Fruit fly (Drosophila melanogaster): ENCODE results near the gene CG13058.

Gene CG13058

dm6 chr3L:16286258-16286657 is 42.4 kb upstream of the CG13058 start (continued):
- TF ChIP-seq CG17829 (tag; optimal IDR thresholded peaks at IDR 0.05) (no peak), Asciz (GFP tag; optimal IDR thresholded peaks at IDR 0.05) (no peak), eyg (GFP tag; optimal IDR thresholded peaks at IDR 0.05) (no peak), CG9727 (GFP tag; optimal IDR thresholded peaks at IDR 0.05) (no peak), crc (GFP tag; optimal IDR thresholded peaks at IDR 0.05) (no peak), gsb-n (tag; optimal IDR thresholded peaks at IDR 0.05) (no peak), fd96Cb (tag; optimal IDR thresholded peaks at IDR 0.05) (peak; percentile 19), Hand (GFP tag; optimal IDR thresholded peaks at IDR 0.05) (no peak), CG1792 (GFP tag; optimal IDR thresholded peaks at IDR 0.05) (no peak), CG11695 (GFP tag; IDR thresholded peaks at IDR 0.05) (no peak), bcd (GFP tag; optimal IDR thresholded peaks at IDR 0.05) (no peak), cwo (GFP tag; optimal IDR thresholded peaks at IDR 0.05) (peak; percentile 79), Neu2 (GFP tag; optimal IDR thresholded peaks at IDR 0.05; ENCODE audit: borderline replicate concordance) (no peak), Antp (GFP tag; optimal IDR thresholded peaks at IDR 0.05) (no peak), oc (tag; optimal IDR thresholded peaks at IDR 0.05) (no peak), CG15696 (tag; optimal IDR thresholded peaks at IDR 0.05) (no peak), NC2β (GFP tag; optimal IDR thresholded peaks at IDR 0.05) (no peak), CG18619 (GFP tag; optimal IDR thresholded peaks at IDR 0.05) (no peak), otp (GFP tag; IDR thresholded peaks at IDR 0.05) (no peak), Oli (tag; optimal IDR thresholded peaks at IDR 0.05) (peak; percentile 44), CG4820 (GFP tag; optimal IDR thresholded peaks at IDR 0.05) (no peak), Doc3 (GFP tag; IDR thresholded peaks at IDR 0.05; ENCODE audit: partially characterized antibody) (no peak), Rfx (GFP tag; IDR thresholded peaks at IDR 0.05) (no peak), Fer3 (tag; optimal IDR thresholded peaks at IDR 0.05) (no peak), CG10321 (GFP tag; IDR thresholded peaks at IDR 0.05) (no peak), CG32772 (GFP tag; IDR thresholded peaks at IDR 0.05) (0 out of 2 replicates have a peak, but pooled peaks have one; percentile 8), chm (GFP tag; IDR thresholded peaks at IDR 0.05) (no peak), CG2889 (GFP tag; IDR thresholded peaks at IDR 0.05) (no peak), CG9876 (GFP tag; optimal IDR thresholded peaks at IDR 0.05) (no peak), HLH3B (GFP tag; IDR thresholded peaks at IDR 0.05) (peak; percentile 34; the same call in 1 of the 2 replicates), CG1529 (GFP tag; optimal IDR thresholded peaks at IDR 0.05) (no peak), CG8089 (GFP tag; optimal IDR thresholded peaks at IDR 0.05) (no peak), CG10274 (GFP tag; optimal IDR thresholded peaks at IDR 0.05) (no peak), sna (GFP tag; IDR thresholded peaks at IDR 0.05; ENCODE audit: partially characterized antibody) (no peak), zfh2 (GFP tag; optimal IDR thresholded peaks at IDR 0.05) (no peak), HLH4C (GFP tag; IDR thresholded peaks at IDR 0.05; ENCODE audit: partially characterized antibody) (no peak), repo (GFP tag; optimal IDR thresholded peaks at IDR 0.05) (no peak), CG11504 (tag; optimal IDR thresholded peaks at IDR 0.05) (peak; percentile 68), CG33557 (GFP tag; optimal IDR thresholded peaks at IDR 0.05) (no peak), Taf1 (GFP tag; IDR thresholded peaks at IDR 0.05) (no peak), chif (GFP tag; optimal IDR thresholded peaks at IDR 0.05) (no peak), eve (GFP tag; optimal IDR thresholded peaks at IDR 0.05) (no peak), ato (GFP tag; IDR thresholded peaks at IDR 0.05; ENCODE audit: partially characterized antibody) (no peak), MESR4 (GFP tag; optimal IDR thresholded peaks at IDR 0.05) (no peak), Nf-YB (GFP tag; optimal IDR thresholded peaks at IDR 0.05) (no peak), wor (GFP tag; IDR thresholded peaks at IDR 0.05) (no peak), CG16779 (GFP tag; IDR thresholded peaks at IDR 0.05) (no peak), sima (GFP tag; optimal IDR thresholded peaks at IDR 0.05) (no peak), mld (GFP tag; IDR thresholded peaks at IDR 0.05; ENCODE audit: partially characterized antibody) (no peak), CG10267 (tag; optimal IDR thresholded peaks at IDR 0.05) (no peak), CG10654 (GFP tag; optimal IDR thresholded peaks at IDR 0.05) (no peak)

All from whole organism, embryonic.